Worm (Caenorhabditis elegans) whole organism, L1 larva: ENCODE results near the gene Y37D8A.2.

Experiments used
- Y116A8C.19 ChIP-seq: sonication (generic microtip); optimal IDR thresholded peaks from 2 replicates; lab custom pipeline; 2016; ENCODE audit warnings: missing compliant biosample characterization, missing genetic modification characterization, borderline replicate concordance
- aha-1 ChIP-seq: fragments of 150-350 bp; optimal IDR thresholded peaks from 2 replicates; lab custom pipeline; 2014; ENCODE audit warnings: missing biosample characterization, missing genetic modification characterization
- alr-1 ChIP-seq: fragments of 200-800 bp; sonication (Bioruptor generic); optimal IDR thresholded peaks from 2 replicates; lab custom pipeline; 2018; ENCODE audit warnings: borderline replicate concordance, mild to moderate bottlenecking, missing genetic modification characterization, missing compliant biosample characterization
- blmp-1 ChIP-seq: fragments of 150-350 bp; optimal IDR thresholded peaks from 2 replicates; lab custom pipeline; 2014; ENCODE audit warnings: missing biosample characterization, missing genetic modification characterization
- ceh-8 ChIP-seq: fragments of 200-800 bp; sonication (Bioruptor generic); optimal IDR thresholded peaks from 2 replicates; lab custom pipeline; 2018; ENCODE audit warnings: mild to moderate bottlenecking, missing genetic modification characterization, moderate library complexity, missing compliant biosample characterization
- ceh-82 ChIP-seq, 3 experiments: fragments of 150-350 bp in 1 of 3; sonication (generic microtip) in 2 of 3; optimal IDR thresholded peaks; 2 replicates each; lab custom pipeline; 2014 to 2017; ENCODE audit warnings: missing biosample characterization in 3 of 3, missing genetic modification characterization in 3 of 3
- ceh-88 ChIP-seq: fragments of 200-800 bp; sonication (Bioruptor generic); IDR thresholded peaks from 2 replicates; pipeline ENCODE4 v1.3.6; 2022; ENCODE audit warnings: missing genetic modification characterization, missing compliant biosample characterization
- efl-1 ChIP-seq, 4 experiments: fragments of 150-350 bp; optimal IDR thresholded peaks in 3 of 4; peaks in 1 of 4; 1 replicate in 1 of 4; 2 replicates in 3 of 4; lab custom pipeline; 2014; ENCODE audit warnings: missing biosample characterization in 2 of 4, missing genetic modification characterization in 2 of 4, missing genetic modification reagents in 2 of 4
- efl-3 ChIP-seq: fragments of 200-800 bp; sonication (Bioruptor generic); optimal IDR thresholded peaks from 2 replicates; lab custom pipeline; 2018; ENCODE audit warnings: mild to moderate bottlenecking, missing genetic modification characterization, missing compliant biosample characterization
- egl-27 ChIP-seq, 2 experiments: fragments of 150-350 bp in 1 of 2; sonication (generic microtip); optimal IDR thresholded peaks; 3 replicates each; lab custom pipeline; 2017 to 2018; ENCODE audit warnings: missing biosample characterization in 2 of 2, missing genetic modification characterization in 2 of 2, missing genetic modification reagents in 2 of 2
- elt-2 ChIP-seq: sonication (generic microtip); optimal IDR thresholded peaks from 2 replicates; lab custom pipeline; 2016; ENCODE audit warnings: missing genetic modification characterization, mild to moderate bottlenecking, inconsistent platforms, missing compliant biosample characterization, missing genetic modification reagents
- elt-3 ChIP-seq, 6 experiments: fragments of 150-350 bp in 1 of 6; sonication (generic microtip); optimal IDR thresholded peaks; 2 replicates each; lab custom pipeline; 2017 to 2018; ENCODE audit warnings: missing biosample characterization in 6 of 6, missing genetic modification characterization in 6 of 6, inconsistent platforms in 1 of 6
- ets-5 ChIP-seq: fragments of 200-800 bp; sonication (Bioruptor generic); IDR thresholded peaks from 2 replicates; pipeline ENCODE4 v1.3.6; 2022; ENCODE audit warnings: missing genetic modification characterization, missing compliant biosample characterization
- fkh-4 ChIP-seq: sonication (generic microtip); optimal IDR thresholded peaks from 2 replicates; lab custom pipeline; 2016; ENCODE audit warnings: missing compliant biosample characterization, missing genetic modification characterization, borderline replicate concordance
- fkh-8 ChIP-seq: sonication (generic microtip); optimal IDR thresholded peaks from 2 replicates; lab custom pipeline; 2016; ENCODE audit warnings: mild to moderate bottlenecking, missing genetic modification characterization, missing compliant biosample characterization
- fos-1 ChIP-seq: fragments of 150-350 bp; optimal IDR thresholded peaks from 2 replicates; lab custom pipeline; 2014; ENCODE audit warnings: missing biosample characterization, missing genetic modification characterization
- grh-1 ChIP-seq: fragments of 200-800 bp; sonication (Bioruptor generic); IDR thresholded peaks from 2 replicates; pipeline ENCODE4 v1.3.6; 2022; ENCODE audit warnings: missing genetic modification reagents, missing genetic modification characterization, missing compliant biosample characterization
- hlh-17 ChIP-seq: fragments of 200-800 bp; sonication (Bioruptor generic); optimal IDR thresholded peaks from 2 replicates; lab custom pipeline; 2018; ENCODE audit warnings: missing genetic modification characterization, mild to moderate bottlenecking, missing compliant biosample characterization, moderate library complexity, borderline replicate concordance
- hlh-4 ChIP-seq: sonication (generic microtip); optimal IDR thresholded peaks from 2 replicates; lab custom pipeline; 2016; ENCODE audit warnings: mild to moderate bottlenecking, missing genetic modification characterization, missing compliant biosample characterization
- hpl-2 ChIP-seq: fragments of 150-350 bp; optimal IDR thresholded peaks from 2 replicates; lab custom pipeline; 2014; ENCODE audit warnings: missing biosample characterization, missing genetic modification reagents, missing genetic modification characterization
- lin-14 ChIP-seq: fragments of 200-800 bp; sonication (Bioruptor generic); optimal IDR thresholded peaks from 2 replicates; lab custom pipeline; 2018; ENCODE audit warnings: mild to moderate bottlenecking, missing genetic modification characterization, moderate library complexity, missing compliant biosample characterization
- lin-15B ChIP-seq: fragments of 150-350 bp; sonication (generic microtip); optimal IDR thresholded peaks from 3 replicates; lab custom pipeline; 2014; ENCODE audit warnings: missing biosample characterization, missing genetic modification characterization
- lsy-2 ChIP-seq, 2 experiments: fragments of 150-350 bp; optimal IDR thresholded peaks; 2 replicates each; lab custom pipeline; 2014; ENCODE audit warnings: missing biosample characterization in 2 of 2, missing genetic modification characterization in 2 of 2
- mef-2 ChIP-seq: fragments of 150-350 bp; optimal IDR thresholded peaks from 2 replicates; lab custom pipeline; 2014; ENCODE audit warnings: missing biosample characterization, missing genetic modification characterization
- mep-1 ChIP-seq: fragments of 150-350 bp; optimal IDR thresholded peaks from 2 replicates; lab custom pipeline; 2014; ENCODE audit warnings: missing biosample characterization, missing genetic modification characterization
- nhr-12 ChIP-seq: sonication (generic microtip); optimal IDR thresholded peaks from 2 replicates; lab custom pipeline; 2017; ENCODE audit warnings: missing biosample characterization, missing genetic modification characterization
- nhr-20 ChIP-seq: sonication (generic microtip); optimal IDR thresholded peaks from 2 replicates; lab custom pipeline; 2016; ENCODE audit warnings: mild to moderate bottlenecking, missing genetic modification characterization, missing compliant biosample characterization
- nhr-71 ChIP-seq: sonication (generic microtip); optimal IDR thresholded peaks from 2 replicates; lab custom pipeline; 2016; ENCODE audit warnings: mild to moderate bottlenecking, missing genetic modification characterization, moderate library complexity, missing compliant biosample characterization
- nhr-84 ChIP-seq: sonication (generic microtip); optimal IDR thresholded peaks from 2 replicates; lab custom pipeline; 2017; ENCODE audit warnings: missing biosample characterization, missing genetic modification characterization
- nhr-85 ChIP-seq: sonication (generic microtip); peaks from one replicate; lab custom pipeline; 2016; ENCODE audit warnings: missing genetic modification characterization, inconsistent platforms, missing compliant biosample characterization
- nhr-90 ChIP-seq: sonication (generic microtip); optimal IDR thresholded peaks from 2 replicates; lab custom pipeline; 2016; ENCODE audit warnings: mild to moderate bottlenecking, missing genetic modification characterization, missing compliant biosample characterization; ENCODE audit not compliant: poor library complexity
- pag-3 ChIP-seq: sonication (generic microtip); optimal IDR thresholded peaks from 2 replicates; lab custom pipeline; 2017; ENCODE audit warnings: missing genetic modification characterization, mild to moderate bottlenecking, missing compliant biosample characterization, antibody characterized with exemption, borderline replicate concordance; ENCODE audit not compliant: insufficient read depth
- pqm-1 ChIP-seq: sonication (generic microtip); optimal IDR thresholded peaks from 3 replicates; lab custom pipeline; 2017; ENCODE audit warnings: missing biosample characterization, missing genetic modification characterization
- skn-1 ChIP-seq: fragments of 150-350 bp; optimal IDR thresholded peaks from 2 replicates; lab custom pipeline; 2014; ENCODE audit warnings: missing biosample characterization, missing genetic modification characterization
- snpc-4 ChIP-seq: fragments of 150-350 bp; optimal IDR thresholded peaks from 2 replicates; lab custom pipeline; 2014; ENCODE audit warnings: missing biosample characterization, missing genetic modification characterization
- snu-23 ChIP-seq: sonication (generic microtip); optimal IDR thresholded peaks from 2 replicates; lab custom pipeline; 2016; ENCODE audit warnings: missing genetic modification characterization, missing compliant biosample characterization
- sup-37 ChIP-seq: fragments of 200-800 bp; sonication (Bioruptor generic); optimal IDR thresholded peaks from 2 replicates; lab custom pipeline; 2018; ENCODE audit warnings: mild to moderate bottlenecking, missing genetic modification characterization, missing compliant biosample characterization
- tbx-2 ChIP-seq: sonication (generic microtip); optimal IDR thresholded peaks from 2 replicates; lab custom pipeline; 2016; ENCODE audit warnings: missing genetic modification characterization, missing compliant biosample characterization
- unc-62 ChIP-seq: fragments of 150-350 bp; optimal IDR thresholded peaks from 2 replicates; lab custom pipeline; 2014; ENCODE audit warnings: missing biosample characterization, missing genetic modification reagents, missing genetic modification characterization
- unc-86 ChIP-seq: sonication (generic microtip); optimal IDR thresholded peaks from 2 replicates; lab custom pipeline; 2016; ENCODE audit warnings: missing genetic modification characterization, missing compliant biosample characterization
- unc-98 ChIP-seq: fragments of 200-800 bp; sonication (Bioruptor generic); IDR thresholded peaks from 2 replicates; pipeline ENCODE4 v1.3.6; 2022; ENCODE audit warnings: missing genetic modification characterization, missing compliant biosample characterization
- vab-15 ChIP-seq: sonication (generic microtip); optimal IDR thresholded peaks from 2 replicates; lab custom pipeline; 2017; ENCODE audit warnings: missing genotype, mild to moderate bottlenecking, missing genetic modification characterization, missing compliant biosample characterization
- zag-1 ChIP-seq: fragments of 150-350 bp; optimal IDR thresholded peaks from 2 replicates; lab custom pipeline; 2014; ENCODE audit warnings: missing biosample characterization, missing genetic modification characterization
- ztf-4 ChIP-seq: fragments of 150-350 bp; optimal IDR thresholded peaks from 2 replicates; lab custom pipeline; 2014; ENCODE audit warnings: missing biosample characterization, missing genetic modification characterization

Y37D8A.2 gene

ce11 chrIII:12849691-12850090 lies 29.7 kb downstream of the Y37D8A.2 start:
- TF ChIP-seq pqm-1 (tag; lab: Kevin White, UChicago) (no peak), pag-3 (no peak), sup-37 (GFP tag; lab: Kevin White, UChicago) (no peak), aha-1 (tag; lab: Kevin White, UChicago) (no peak), fkh-8 (tag; lab: Kevin White, UChicago) (no peak), fos-1 (no peak), hpl-2 (GFP tag; lab: Kevin White, UChicago) (no peak), grh-1 (GFP tag; lab: Robert Waterston, UW) (no peak), unc-98 (no peak), snpc-4 (tag; lab: Kevin White, UChicago) (no peak), tbx-2 (tag; lab: Kevin White, UChicago) (no peak), blmp-1 (tag; lab: Kevin White, UChicago) (no peak), vab-15 (tag; lab: Kevin White, UChicago) (no peak), nhr-71 (tag; lab: Kevin White, UChicago) (no peak)

ce11 chrIII:12851034-12851433 lies 31.0 kb downstream of the Y37D8A.2 start:
- TF ChIP-seq nhr-84, result no peak
- no peak for TF ChIP-seq unc-62 (GFP tag; lab: Kevin White, UChicago)
- peak; percentile 97 for TF ChIP-seq blmp-1 (tag; lab: Kevin White, UChicago)
- TF ChIP-seq skn-1 (tag; lab: Kevin White, UChicago), result no peak
- TF ChIP-seq nhr-20 (tag; lab: Kevin White, UChicago), result peak; percentile 25
- no peak for TF ChIP-seq nhr-85 (tag; lab: Kevin White, UChicago)
- TF ChIP-seq mep-1 (tag; lab: Kevin White, UChicago), result no peak
- TF ChIP-seq zag-1 (tag; lab: Kevin White, UChicago), result no peak
- TF ChIP-seq ets-5 (GFP tag; lab: Robert Waterston, UW), result no peak
- TF ChIP-seq elt-3 (tag; optimal IDR thresholded peaks at IDR 0.05; lab: Kevin White, UChicago), result peak in 4 of 6 experiments; percentile 30 to 68 (median 46)
- TF ChIP-seq lin-14 (GFP tag; lab: Kevin White, UChicago), result peak; percentile 14
- no peak for TF ChIP-seq vab-15 (tag; lab: Kevin White, UChicago)

DNA sequence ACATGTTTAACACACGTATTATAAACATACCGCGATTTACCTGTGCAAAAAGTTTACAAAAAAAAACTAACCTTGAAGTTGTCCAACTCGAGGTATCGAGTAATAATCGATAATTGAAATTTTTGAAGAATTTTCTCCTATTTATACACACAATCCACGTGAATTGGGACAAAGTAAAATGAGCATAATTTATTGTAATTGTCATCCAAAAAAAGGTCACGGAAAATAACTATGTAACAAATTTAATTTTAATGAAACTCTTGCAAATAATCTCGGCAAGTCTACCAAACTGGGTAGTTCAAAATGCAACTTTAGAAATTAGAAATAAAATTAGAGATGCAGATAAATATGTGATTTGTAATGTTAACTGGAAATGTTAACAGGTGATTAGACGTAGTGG lies 35.4 kb downstream of the Y37D8A.2 start, which contains the start of gene Y37D8A.5:
Y37D8A.5 (minus strand) TSS at position 101 of the 400 bp plus-strand sequence.
- TF ChIP-seq nhr-90 (tag; lab: Kevin White, UChicago), result no peak
- no peak for TF ChIP-seq efl-1 (optimal IDR thresholded peaks at IDR 0.05; lab: Kevin White, UChicago)
- TF ChIP-seq efl-1 (GFP tag; optimal IDR thresholded peaks at IDR 0.05 in 1 of 2; lab: Kevin White, UChicago), result peak in 1 of 2 experiments; percentile 19

DNA sequence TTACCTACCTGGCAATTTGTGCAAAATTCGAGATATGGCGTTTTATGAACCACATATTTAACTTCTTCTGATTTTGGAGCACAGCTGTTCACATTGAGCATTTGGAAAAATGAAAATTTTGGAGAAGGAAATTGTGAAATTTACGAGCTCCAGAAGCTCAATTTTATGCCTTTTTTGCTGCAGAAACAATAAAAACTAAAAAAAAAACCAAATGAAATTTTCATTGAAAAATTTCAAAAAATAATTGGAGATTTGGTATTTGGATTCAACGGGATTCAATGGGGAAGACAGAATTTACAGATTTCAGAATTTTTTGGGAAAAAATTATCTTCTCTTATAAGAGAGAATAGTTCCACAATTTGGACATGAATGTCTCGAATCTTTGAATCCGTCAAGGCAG lies 36.6 kb downstream of the Y37D8A.2 start, which contains the start of gene Y37D8A.26:
Y37D8A.26 (minus strand) TSS at position 101 of the 400 bp plus-strand sequence.
- no peak for TF ChIP-seq ceh-82 (tag; optimal IDR thresholded peaks at IDR 0.05; lab: Kevin White, UChicago)
- no peak for TF ChIP-seq lsy-2 (tag; optimal IDR thresholded peaks at IDR 0.05; lab: Kevin White, UChicago)
- TF ChIP-seq unc-62 (GFP tag; lab: Kevin White, UChicago), result no peak
- TF ChIP-seq grh-1 (GFP tag; lab: Robert Waterston, UW), result no peak
- TF ChIP-seq nhr-12 (tag; lab: Kevin White, UChicago), result no peak
- TF ChIP-seq ceh-88 (GFP tag; lab: Robert Waterston, UW), result no peak
- TF ChIP-seq Y116A8C.19 (tag; lab: Kevin White, UChicago), result no peak
- TF ChIP-seq hlh-17 (GFP tag; lab: Kevin White, UChicago), result no peak
- TF ChIP-seq elt-2 (tag; lab: Kevin White, UChicago), result no peak

ce11 chrIII:12860119-12860518 lies 40.1 kb downstream of the Y37D8A.2 start:
- TF ChIP-seq ceh-8 (GFP tag; lab: Kevin White, UChicago), result no peak
- no peak for TF ChIP-seq hlh-4 (tag; lab: Kevin White, UChicago)
- no peak for TF ChIP-seq aha-1 (tag; lab: Kevin White, UChicago)
- no peak for TF ChIP-seq fkh-4 (tag; lab: Kevin White, UChicago)
- no peak for TF ChIP-seq unc-86 (tag; lab: Kevin White, UChicago)
- no peak for TF ChIP-seq egl-27 (tag; optimal IDR thresholded peaks at IDR 0.05; lab: Kevin White, UChicago)
- TF ChIP-seq ztf-4 (tag; lab: Kevin White, UChicago), result no peak
- no peak for TF ChIP-seq efl-3 (GFP tag; lab: Kevin White, UChicago)
- TF ChIP-seq mef-2 (tag; lab: Kevin White, UChicago), result no peak
- TF ChIP-seq alr-1 (tag; lab: Kevin White, UChicago), result no peak
- peak; percentile 54 for TF ChIP-seq lin-14 (GFP tag; lab: Kevin White, UChicago)
- no peak for TF ChIP-seq fkh-8 (tag; lab: Kevin White, UChicago)
- TF ChIP-seq snu-23 (GFP tag; lab: Kevin White, UChicago), result peak; percentile 28
- TF ChIP-seq elt-3 (tag; optimal IDR thresholded peaks at IDR 0.05; lab: Kevin White, UChicago), result peak in 1 of 6 experiments; percentile 16
- no peak for TF ChIP-seq lin-15B (tag; lab: Kevin White, UChicago)
- no peak for TF ChIP-seq ets-5 (GFP tag; lab: Robert Waterston, UW)
